Worm (Caenorhabditis elegans) whole organism, L4 larva: Measurements from ENCODE around the gene Y38E10A.3.

Experiments
- F49E8.2 ChIP-seq: sonication (generic microtip); optimal IDR thresholded peaks from 2 replicates; lab custom pipeline; 2016; ENCODE audit warnings: missing compliant biosample characterization, mild to moderate bottlenecking, missing genetic modification characterization, borderline replicate concordance
- pqm-1 ChIP-seq: sonication (generic microtip); optimal IDR thresholded peaks from 2 replicates; lab custom pipeline; 2017; ENCODE audit warnings: missing biosample characterization, missing genetic modification characterization

ce11 chrII:12621908-12622566 lies 47.5 kb upstream of the Y38E10A.3 start, which contains the start of gene nspe-8:
- TF ChIP-seq F49E8.2 (tag; lab: Kevin White, UChicago), result no peak
- TF ChIP-seq pqm-1, result no peak
